Fruit fly (Drosophila melanogaster) Kc167 (cell line): ENCODE results near the gene CG12951.

Source experiments
- h ChIP-seq: fragments of >200 bp; optimal IDR thresholded peaks from 3 replicates; lab custom pipeline; 2018; ENCODE audit warnings: missing external identifiers
- psq ChIP-seq: fragments of >200 bp; optimal IDR thresholded peaks from 2 replicates; lab custom pipeline; 2017; ENCODE audit warnings: missing external identifiers

DNA sequence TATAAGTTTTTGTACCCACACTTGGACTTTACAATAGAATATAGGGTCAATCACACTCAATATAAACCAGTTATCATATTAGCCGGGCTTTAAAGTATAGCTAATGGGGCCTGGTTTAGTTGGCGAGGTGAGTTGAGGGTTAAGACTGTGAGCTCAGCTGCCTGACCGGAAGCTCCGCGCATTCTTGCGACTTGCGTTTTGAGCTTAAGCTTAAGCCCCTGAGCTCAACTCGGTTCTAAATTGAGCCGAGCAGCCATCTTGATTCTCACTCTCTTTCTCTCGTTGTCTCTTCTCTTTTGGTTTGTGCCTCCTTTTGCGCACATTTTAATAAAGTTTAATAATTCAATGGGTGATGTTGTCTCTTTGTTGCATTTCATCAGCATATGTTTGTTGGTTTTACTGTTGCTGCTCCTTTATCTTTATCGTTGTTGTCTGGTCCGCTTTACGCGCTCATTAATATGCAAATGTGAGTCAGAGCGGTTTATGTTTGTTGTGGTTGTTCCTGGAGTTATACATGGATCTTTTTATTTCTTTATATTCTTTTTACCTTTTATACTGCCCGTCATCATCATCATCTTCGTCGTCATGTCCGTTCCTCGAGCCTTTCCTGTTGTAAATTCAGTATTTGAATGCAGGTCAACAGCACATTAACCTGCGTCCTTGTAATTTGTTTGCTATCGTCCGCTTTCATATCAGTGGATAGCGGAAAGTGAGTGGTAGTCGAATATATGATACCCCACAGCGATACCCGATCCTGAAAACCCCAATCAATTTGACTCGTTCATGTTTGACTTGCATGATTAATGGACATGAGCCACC, 20.6 kb upstream of the CG12951 start:
- TF ChIP-seq psq (lab: Kevin White, UChicago), result no peak
- no peak for TF ChIP-seq h
